Comparison of ENCODE assay signal across 1 fruit fly cellular context in the genomic region with DNA sequence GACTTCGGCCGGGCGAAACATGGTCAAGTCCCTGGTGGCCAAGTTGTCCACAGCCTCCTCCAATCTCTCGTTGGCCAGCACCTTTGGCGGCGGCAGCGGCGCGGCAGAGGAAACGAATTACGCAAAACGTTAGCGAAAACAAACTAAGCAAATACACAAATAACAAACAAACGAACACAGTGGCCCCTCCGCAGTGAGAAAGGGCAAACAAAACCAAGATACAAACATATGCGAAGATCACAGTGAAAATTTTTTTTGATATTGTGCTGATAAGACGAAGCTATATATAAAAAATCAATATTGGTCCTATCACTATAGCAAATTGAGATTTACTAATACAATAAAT.
TF ChIP-seq lines count a peak whose summit lies in the region.

No protein-coding gene starts in this region.

TF ChIP-seq in whole organism, embryonic, 481 proteins besides CTCF, POLR2A, EP300 and RAD21 (continued from another document):
- TF ChIP-seq sd (tag; optimal IDR thresholded peaks at IDR 0.05; lab: Kevin White, UChicago), result no peak
- no peak for TF ChIP-seq Dip3 (GFP tag; optimal IDR thresholded peaks at IDR 0.05; lab: Kevin White, UChicago)
- no peak for TF ChIP-seq caup (GFP tag; optimal IDR thresholded peaks at IDR 0.05; lab: Kevin White, UChicago; ENCODE audit: severe bottlenecking)
- TF ChIP-seq CG34224 (GFP tag; IDR thresholded peaks at IDR 0.05; lab: Robert Waterston, UW; ENCODE audit: partially characterized antibody), result no peak
- TF ChIP-seq CG2712 (tag; optimal IDR thresholded peaks at IDR 0.05; lab: Kevin White, UChicago), result no peak
- TF ChIP-seq CG4360 (GFP tag; IDR thresholded peaks at IDR 0.05; lab: Robert Waterston, UW), result no peak
- no peak for TF ChIP-seq cas (GFP tag; IDR thresholded peaks at IDR 0.05; lab: Robert Waterston, UW)
- no peak for TF ChIP-seq CG3163 (GFP tag; optimal IDR thresholded peaks at IDR 0.05; lab: Kevin White, UChicago)
- TF ChIP-seq NfI (GFP tag; optimal IDR thresholded peaks at IDR 0.05; lab: Kevin White, UChicago), result no peak
- peak; percentile 17 for TF ChIP-seq CG8944 (GFP tag; optimal IDR thresholded peaks at IDR 0.05; lab: Kevin White, UChicago)
- TF ChIP-seq Opbp (GFP tag; IDR thresholded peaks at IDR 0.05; lab: Robert Waterston, UW; ENCODE audit: partially characterized antibody), result no peak
- TF ChIP-seq zen2 (GFP tag; IDR thresholded peaks at IDR 0.05; lab: Robert Waterston, UW; ENCODE audit: partially characterized antibody), result no peak
- no peak for TF ChIP-seq CG10979 (tag; optimal IDR thresholded peaks at IDR 0.05; lab: Kevin White, UChicago)
- no peak for TF ChIP-seq ato (GFP tag; IDR thresholded peaks at IDR 0.05; lab: Robert Waterston, UW; ENCODE audit: partially characterized antibody)
- TF ChIP-seq knrl (GFP tag; IDR thresholded peaks at IDR 0.05; lab: Robert Waterston, UW; ENCODE audit: partially characterized antibody), result no peak
- TF ChIP-seq toy (GFP tag; IDR thresholded peaks at IDR 0.05; lab: Robert Waterston, UW), result no peak
- TF ChIP-seq CG32767 (GFP tag; IDR thresholded peaks at IDR 0.05; lab: Robert Waterston, UW), result no peak
- TF ChIP-seq Tbp (GFP tag; optimal IDR thresholded peaks at IDR 0.05; lab: Kevin White, UChicago), result no peak
- TF ChIP-seq tll (GFP tag; optimal IDR thresholded peaks at IDR 0.05; lab: Kevin White, UChicago), result no peak
- TF ChIP-seq CG12659 (GFP tag; optimal IDR thresholded peaks at IDR 0.05; lab: Kevin White, UChicago), result no peak
- TF ChIP-seq wek (GFP tag; optimal IDR thresholded peaks at IDR 0.05; lab: Kevin White, UChicago), result no peak
- no peak for TF ChIP-seq CG8388 (GFP tag; optimal IDR thresholded peaks at IDR 0.05; lab: Kevin White, UChicago)
- TF ChIP-seq CG32772 (GFP tag; IDR thresholded peaks at IDR 0.05; lab: Robert Waterston, UW), result no peak
- no peak for TF ChIP-seq pros (GFP tag; optimal IDR thresholded peaks at IDR 0.05; lab: Kevin White, UChicago)
- TF ChIP-seq Camta (GFP tag; optimal IDR thresholded peaks at IDR 0.05; lab: Kevin White, UChicago), result peak; percentile 13
- TF ChIP-seq lbe (GFP tag; optimal IDR thresholded peaks at IDR 0.05; lab: Kevin White, UChicago), result no peak
- TF ChIP-seq CG1603 (tag; optimal IDR thresholded peaks at IDR 0.05; lab: Kevin White, UChicago), result no peak
- TF ChIP-seq CkIIα-i1 (GFP tag; IDR thresholded peaks at IDR 0.05; lab: Robert Waterston, UW), result no peak
- TF ChIP-seq D19B (GFP tag; optimal IDR thresholded peaks at IDR 0.05; lab: Kevin White, UChicago), result peak; percentile 13
- no peak for TF ChIP-seq Bteb2 (GFP tag; optimal IDR thresholded peaks at IDR 0.05; lab: Kevin White, UChicago)
- TF ChIP-seq CG17385 (GFP tag; optimal IDR thresholded peaks at IDR 0.05; lab: Kevin White, UChicago), result no peak
- no peak for TF ChIP-seq H15 (GFP tag; IDR thresholded peaks at IDR 0.05; lab: Robert Waterston, UW)
- TF ChIP-seq CG16863 (GFP tag; optimal IDR thresholded peaks at IDR 0.05; lab: Kevin White, UChicago), result no peak
- TF ChIP-seq fd3F (GFP tag; optimal IDR thresholded peaks at IDR 0.05; lab: Kevin White, UChicago), result no peak
- no peak for TF ChIP-seq fd96Cb (tag; optimal IDR thresholded peaks at IDR 0.05; lab: Kevin White, UChicago)
- no peak for TF ChIP-seq psq (GFP tag; optimal IDR thresholded peaks at IDR 0.05; lab: Kevin White, UChicago)
- no peak for TF ChIP-seq CG11085 (GFP tag; IDR thresholded peaks at IDR 0.05; lab: Robert Waterston, UW)
- no peak for TF ChIP-seq peb (GFP tag; IDR thresholded peaks at IDR 0.05; lab: Robert Waterston, UW)
- TF ChIP-seq nerfin-2 (GFP tag; IDR thresholded peaks at IDR 0.05; lab: Robert Waterston, UW; ENCODE audit: partially characterized antibody), result no peak
- no peak for TF ChIP-seq wor (GFP tag; IDR thresholded peaks at IDR 0.05; lab: Robert Waterston, UW)
- no peak for TF ChIP-seq Dp (GFP tag; optimal IDR thresholded peaks at IDR 0.05; lab: Kevin White, UChicago)
- no peak for TF ChIP-seq Poxn (GFP tag; IDR thresholded peaks at IDR 0.05; lab: Robert Waterston, UW)
- no peak for TF ChIP-seq hth (optimal IDR thresholded peaks at IDR 0.05; lab: Kevin White, UChicago)
- TF ChIP-seq Hr78 (GFP tag; optimal IDR thresholded peaks at IDR 0.05; lab: Kevin White, UChicago), result no peak
- TF ChIP-seq CG30403 (GFP tag; optimal IDR thresholded peaks at IDR 0.05; lab: Kevin White, UChicago), result no peak
- no peak for TF ChIP-seq pan (optimal IDR thresholded peaks at IDR 0.05; lab: Kevin White, UChicago)
- TF ChIP-seq pan (GFP tag; optimal IDR thresholded peaks at IDR 0.05 in 1 of 2, IDR thresholded peaks at IDR 0.05 in 1 of 2), result no peak
- TF ChIP-seq ftz-f1 (GFP tag; optimal IDR thresholded peaks at IDR 0.05; lab: Kevin White, UChicago), result no peak
- no peak for TF ChIP-seq HmgD (GFP tag; optimal IDR thresholded peaks at IDR 0.05; lab: Kevin White, UChicago)
- TF ChIP-seq CG18619 (GFP tag; optimal IDR thresholded peaks at IDR 0.05; lab: Kevin White, UChicago), result no peak
- no peak for TF ChIP-seq gsb-n (tag; optimal IDR thresholded peaks at IDR 0.05; lab: Kevin White, UChicago)
- TF ChIP-seq CG7271 (tag; optimal IDR thresholded peaks at IDR 0.05; lab: Kevin White, UChicago), result no peak
- TF ChIP-seq ERR (GFP tag; optimal IDR thresholded peaks at IDR 0.05; lab: Kevin White, UChicago), result no peak
- TF ChIP-seq onecut (GFP tag; IDR thresholded peaks at IDR 0.05; lab: Robert Waterston, UW), result no peak
- TF ChIP-seq tio (GFP tag; optimal IDR thresholded peaks at IDR 0.05; lab: Kevin White, UChicago), result no peak
- TF ChIP-seq CG7745 (tag; optimal IDR thresholded peaks at IDR 0.05; lab: Kevin White, UChicago), result no peak
- TF ChIP-seq CG9215 (GFP tag; IDR thresholded peaks at IDR 0.05; lab: Robert Waterston, UW), result no peak
- TF ChIP-seq Atf3 (GFP tag; optimal IDR thresholded peaks at IDR 0.05; lab: Kevin White, UChicago), result no peak
- peak; percentile 12 for TF ChIP-seq Hsf (GFP tag; optimal IDR thresholded peaks at IDR 0.05; lab: Kevin White, UChicago)
- no peak for TF ChIP-seq chif (GFP tag; optimal IDR thresholded peaks at IDR 0.05; lab: Kevin White, UChicago)
- no peak for TF ChIP-seq phol (tag; optimal IDR thresholded peaks at IDR 0.05; lab: Kevin White, UChicago)
- no peak for TF ChIP-seq org-1 (GFP tag; optimal IDR thresholded peaks at IDR 0.05; lab: Kevin White, UChicago)
- TF ChIP-seq CrebB (tag; optimal IDR thresholded peaks at IDR 0.05; lab: Kevin White, UChicago), result no peak
- no peak for TF ChIP-seq BEAF-32 (GFP tag; optimal IDR thresholded peaks at IDR 0.05; lab: Kevin White, UChicago)
- TF ChIP-seq Rx (GFP tag; IDR thresholded peaks at IDR 0.05; lab: Robert Waterston, UW), result no peak
- TF ChIP-seq CG6272 (GFP tag; IDR thresholded peaks at IDR 0.05; lab: Robert Waterston, UW), result no peak
- TF ChIP-seq Hand (GFP tag; optimal IDR thresholded peaks at IDR 0.05; lab: Kevin White, UChicago), result no peak
- TF ChIP-seq NFAT (GFP tag; IDR thresholded peaks at IDR 0.05; lab: Robert Waterston, UW), result no peak
- TF ChIP-seq CG4820 (GFP tag; optimal IDR thresholded peaks at IDR 0.05; lab: Kevin White, UChicago), result no peak
- TF ChIP-seq Mes4 (GFP tag; optimal IDR thresholded peaks at IDR 0.05; lab: Kevin White, UChicago), result no peak
- TF ChIP-seq YL-1 (GFP tag; optimal IDR thresholded peaks at IDR 0.05; lab: Kevin White, UChicago), result peak; percentile 12
- TF ChIP-seq az2 (GFP tag; optimal IDR thresholded peaks at IDR 0.05; lab: Kevin White, UChicago), result no peak
- TF ChIP-seq sr (GFP tag; IDR thresholded peaks at IDR 0.05; lab: Robert Waterston, UW), result no peak
- TF ChIP-seq Sry-δ (GFP tag; optimal IDR thresholded peaks at IDR 0.05; lab: Kevin White, UChicago), result no peak
- TF ChIP-seq ind (GFP tag; optimal IDR thresholded peaks at IDR 0.05; lab: Kevin White, UChicago), result no peak
- no peak for TF ChIP-seq CG4424 (GFP tag; optimal IDR thresholded peaks at IDR 0.05; lab: Kevin White, UChicago)
- no peak for TF ChIP-seq CG11398 (GFP tag; optimal IDR thresholded peaks at IDR 0.05; lab: Kevin White, UChicago)
- TF ChIP-seq Xbp1 (GFP tag; optimal IDR thresholded peaks at IDR 0.05; lab: Kevin White, UChicago), result peak; percentile 10
- TF ChIP-seq Abd-B (GFP tag; optimal IDR thresholded peaks at IDR 0.05; lab: Kevin White, UChicago), result no peak
- TF ChIP-seq Doc3 (GFP tag; IDR thresholded peaks at IDR 0.05; lab: Robert Waterston, UW; ENCODE audit: partially characterized antibody), result no peak
- no peak for TF ChIP-seq Nf-YC (tag; optimal IDR thresholded peaks at IDR 0.05; lab: Kevin White, UChicago)
- TF ChIP-seq vfl (GFP tag; optimal IDR thresholded peaks at IDR 0.05; lab: Kevin White, UChicago), result no peak
- TF ChIP-seq klu (GFP tag; IDR thresholded peaks at IDR 0.05; lab: Robert Waterston, UW), result no peak
- no peak for TF ChIP-seq kni (GFP tag; optimal IDR thresholded peaks at IDR 0.05; lab: Kevin White, UChicago)
- no peak for TF ChIP-seq Scr (GFP tag; IDR thresholded peaks at IDR 0.05; lab: Robert Waterston, UW; ENCODE audit: partially characterized antibody)
